Worm (Caenorhabditis elegans) whole organism, early embryonic: ENCODE results near the gene ZK1128.3.

Experiments used
- hmg-4 ChIP-seq: fragments of 200-800 bp; sonication (Bioruptor generic); optimal IDR thresholded peaks from 2 replicates; lab custom pipeline; 2018; ENCODE audit warnings: mild to moderate bottlenecking, missing genetic modification characterization, missing compliant biosample characterization
- scrt-1 ChIP-seq: fragments of 200-800 bp; sonication (Bioruptor generic); IDR thresholded peaks from 2 replicates; pipeline ENCODE4 v1.3.6; 2022; ENCODE audit warnings: missing genetic modification characterization, missing compliant biosample characterization

ce11 chrIII:10085983-10086382 is 32.7 kb downstream of the ZK1128.3 start, which contains the start of gene T16H12.2:
- no peak for TF ChIP-seq hmg-4 (GFP tag; lab: Kevin White, UChicago)
- no peak for TF ChIP-seq scrt-1
